Worm (Caenorhabditis elegans): Measurements from ENCODE around the gene F35A5.8.

The F35A5.8 gene

ce11 chrX:3792715-3793114 lies 10.5 kb downstream of the F35A5.8 start, which contains the start of gene idpp-5:
TSS of gene idpp-5 (minus strand) at chrX:3792815.
- TF ChIP-seq efl-3 (GFP tag; optimal IDR thresholded peaks at IDR 0.05): no peak
- TF ChIP-seq xbp-1 (tag; optimal IDR thresholded peaks at IDR 0.05): no peak
- no peak for TF ChIP-seq ceh-8 (GFP tag; optimal IDR thresholded peaks at IDR 0.05)
- TF ChIP-seq ets-5 (GFP tag; IDR thresholded peaks at IDR 0.05): no peak
- no peak for TF ChIP-seq lin-15B (tag; optimal IDR thresholded peaks at IDR 0.05)
- TF ChIP-seq lin-39 (tag; optimal IDR thresholded peaks at IDR 0.05): no peak
- TF ChIP-seq dpl-1 (GFP tag; optimal IDR thresholded peaks at IDR 0.05): no peak
- TF ChIP-seq sptf-1 (tag; optimal IDR thresholded peaks at IDR 0.05): no peak
- TF ChIP-seq hlh-4 (tag; optimal IDR thresholded peaks at IDR 0.05): no peak
- no peak for TF ChIP-seq isw-1 (GFP tag; IDR thresholded peaks at IDR 0.05)
- TF ChIP-seq efl-1 (optimal IDR thresholded peaks at IDR 0.05): no peak
- no peak for TF ChIP-seq efl-1 (GFP tag; optimal IDR thresholded peaks at IDR 0.05 in 1 of 2)
- TF ChIP-seq mep-1 (tag; optimal IDR thresholded peaks at IDR 0.05): no peak
- no peak for TF ChIP-seq vab-15 (tag; optimal IDR thresholded peaks at IDR 0.05)
- no peak for TF ChIP-seq fkh-10 (GFP tag; optimal IDR thresholded peaks at IDR 0.05)
- TF ChIP-seq nhr-90 (tag; optimal IDR thresholded peaks at IDR 0.05; ENCODE audit: poor library complexity): no peak

ce11 chrX:3791098-3791497 lies 12.2 kb downstream of the F35A5.8 start:
- no peak for TF ChIP-seq efl-1 (optimal IDR thresholded peaks at IDR 0.05)
- TF ChIP-seq efl-1 (GFP tag; optimal IDR thresholded peaks at IDR 0.05 in 1 of 2): peak in 1 of 2 experiments; percentile 71
- no peak for TF ChIP-seq lin-13 (GFP tag; optimal IDR thresholded peaks at IDR 0.05)

- no peak for TF ChIP-seq hlh-17 (GFP tag; optimal IDR thresholded peaks at IDR 0.05; ENCODE audit: borderline replicate concordance)
- no peak for TF ChIP-seq egl-13 (tag; optimal IDR thresholded peaks at IDR 0.05)
- no peak for TF ChIP-seq sox-4 (tag; optimal IDR thresholded peaks at IDR 0.05)
- peak; percentile 7 to 21 for TF ChIP-seq efl-1 (optimal IDR thresholded peaks at IDR 0.05)
- TF ChIP-seq efl-1 (GFP tag; optimal IDR thresholded peaks at IDR 0.05 in 1 of 2): peak in 1 of 2 experiments; percentile 91
- no peak for TF ChIP-seq skn-1 (tag; optimal IDR thresholded peaks at IDR 0.05)
- no peak for TF ChIP-seq dsc-1 (tag; optimal IDR thresholded peaks at IDR 0.05)
- TF ChIP-seq irx-1 (tag; optimal IDR thresholded peaks at IDR 0.05): peak; percentile 65
- no peak for TF ChIP-seq nhr-12 (tag; optimal IDR thresholded peaks at IDR 0.05)
- TF ChIP-seq nhr-77 (tag; optimal IDR thresholded peaks at IDR 0.05): no peak
- peak; percentile 73 for TF ChIP-seq grh-1 (GFP tag; IDR thresholded peaks at IDR 0.05)
- peak; percentile 76 for TF ChIP-seq fos-1 (tag; optimal IDR thresholded peaks at IDR 0.05)
- TF ChIP-seq jun-1 (tag; optimal IDR thresholded peaks at IDR 0.05): no peak
- TF ChIP-seq lin-39 (tag; optimal IDR thresholded peaks at IDR 0.05): no peak
- TF ChIP-seq lir-3 (tag; optimal IDR thresholded peaks at IDR 0.05; ENCODE audit: poor library complexity): peak; percentile 56
- peak; percentile 80 for TF ChIP-seq C16A3.4 (tag; optimal IDR thresholded peaks at IDR 0.05)
- TF ChIP-seq efl-3 (GFP tag; optimal IDR thresholded peaks at IDR 0.05): peak; percentile 18
- TF ChIP-seq ztf-4 (tag; optimal IDR thresholded peaks at IDR 0.05): peak; percentile 16
- peak; percentile 87 for TF ChIP-seq nhr-20 (tag; optimal IDR thresholded peaks at IDR 0.05)
- peak; percentile 88 for TF ChIP-seq snu-23 (GFP tag; optimal IDR thresholded peaks at IDR 0.05)
- peak; percentile 71 for TF ChIP-seq nhr-47 (tag; optimal IDR thresholded peaks at IDR 0.05)
- TF ChIP-seq egl-27 (tag; optimal IDR thresholded peaks at IDR 0.05): no peak
- TF ChIP-seq ceh-88 (GFP tag; IDR thresholded peaks at IDR 0.05): peak; percentile 44; the same call in 1 of the 2 replicates
- no peak for TF ChIP-seq ceh-63 (GFP tag; optimal IDR thresholded peaks at IDR 0.05)
- TF ChIP-seq sptf-1 (tag; optimal IDR thresholded peaks at IDR 0.05): no peak
- peak; percentile 56 for TF ChIP-seq xbp-1 (tag; optimal IDR thresholded peaks at IDR 0.05)
- TF ChIP-seq nhr-19 (GFP tag; conservative IDR thresholded peaks at IDR 0.05): peak; percentile 72
- TF ChIP-seq sup-37 (GFP tag; optimal IDR thresholded peaks at IDR 0.05): no peak
- no peak for TF ChIP-seq ces-1 (GFP tag; optimal IDR thresholded peaks at IDR 0.05)
- TF ChIP-seq unc-86 (tag; optimal IDR thresholded peaks at IDR 0.05): no peak
- TF ChIP-seq unc-130 (tag; optimal IDR thresholded peaks at IDR 0.05): peak; percentile 29
- TF ChIP-seq Y116A8C.19 (tag; optimal IDR thresholded peaks at IDR 0.05; ENCODE audit: borderline replicate concordance): no peak
- no peak for TF ChIP-seq F16B12.6 (tag; optimal IDR thresholded peaks at IDR 0.05)
- peak; percentile 70 for TF ChIP-seq swsn-7 (tag; optimal IDR thresholded peaks at IDR 0.05)
- TF ChIP-seq tbx-2 (tag; optimal IDR thresholded peaks at IDR 0.05): peak; percentile 70
- peak; percentile 76 for TF ChIP-seq blmp-1 (tag; optimal IDR thresholded peaks at IDR 0.05)
- TF ChIP-seq pax-3 (tag; optimal IDR thresholded peaks at IDR 0.05): no peak
- TF ChIP-seq dpl-1 (GFP tag; optimal IDR thresholded peaks at IDR 0.05): peak in 2 of 3 experiments; percentile 2 to 18
- no peak for TF ChIP-seq lin-13 (GFP tag; optimal IDR thresholded peaks at IDR 0.05)
Observed at ce11 chrX:3788483-3788882, 14.8 kb downstream of the F35A5.8 start.

Measured in whole organism, L1 larva.